Worm (Caenorhabditis elegans) whole organism, L3 larva: ENCODE results near the gene F46C8.8.
A peak's percentile ranks its signal among the peaks of the same experiment; 100 is the strongest.

Experiments
- R02D3.7 ChIP-seq: fragments of 150-350 bp; optimal IDR thresholded peaks from 2 replicates; lab custom pipeline; 2014; ENCODE audit warnings: missing biosample characterization, missing genetic modification characterization
- ZK546.5 ChIP-seq: sonication (generic microtip); optimal IDR thresholded peaks from 2 replicates; lab custom pipeline; 2017; ENCODE audit warnings: missing biosample characterization, missing genetic modification characterization
- aly-2 ChIP-seq: fragments of 150-350 bp; optimal IDR thresholded peaks from 2 replicates; lab custom pipeline; 2014; ENCODE audit warnings: missing biosample characterization, missing genetic modification characterization
- ama-1 ChIP-seq: fragments of 150-350 bp; optimal IDR thresholded peaks from 2 replicates; lab custom pipeline; 2018
- ceh-16 ChIP-seq: sonication (generic microtip); optimal IDR thresholded peaks from 2 replicates; lab custom pipeline; 2017; ENCODE audit warnings: missing biosample characterization, missing genetic modification characterization
- ceh-28 ChIP-seq: fragments of 150-350 bp; optimal IDR thresholded peaks from 2 replicates; lab custom pipeline; 2014; ENCODE audit warnings: missing biosample characterization, missing genetic modification reagents, missing genetic modification characterization
- ceh-82 ChIP-seq: fragments of 150-350 bp; optimal IDR thresholded peaks from 2 replicates; lab custom pipeline; 2014; ENCODE audit warnings: missing biosample characterization, missing genetic modification characterization
- ceh-9 ChIP-seq: sonication (generic microtip); optimal IDR thresholded peaks from 2 replicates; lab custom pipeline; 2018; ENCODE audit warnings: missing biosample characterization, missing genetic modification characterization
- daf-12 ChIP-seq: fragments of 150-350 bp; optimal IDR thresholded peaks from 2 replicates; lab custom pipeline; 2014; ENCODE audit warnings: missing biosample characterization, missing genetic modification reagents, missing genetic modification characterization
- egl-5 ChIP-seq: fragments of 150-350 bp; optimal IDR thresholded peaks from 2 replicates; lab custom pipeline; 2017; ENCODE audit warnings: missing biosample characterization, missing genetic modification reagents, missing genetic modification characterization, inconsistent platforms
- elt-1 ChIP-seq: fragments of 150-350 bp; optimal IDR thresholded peaks from 2 replicates; lab custom pipeline; 2014; ENCODE audit warnings: missing biosample characterization, missing genetic modification characterization
- elt-2 ChIP-seq: sonication (generic microtip); optimal IDR thresholded peaks from 2 replicates; lab custom pipeline; 2016; ENCODE audit warnings: missing genetic modification reagents, mild to moderate bottlenecking, missing genetic modification characterization, missing compliant biosample characterization
- elt-3 ChIP-seq, 3 experiments: fragments of 150-350 bp in 1 of 3; sonication (generic microtip) in 2 of 3; optimal IDR thresholded peaks; 2 replicates in 2 of 3; 4 replicates in 1 of 3; lab custom pipeline; 2014 to 2017; ENCODE audit warnings: missing biosample characterization in 3 of 3, missing genetic modification characterization in 3 of 3
- eor-1 ChIP-seq, 2 experiments: fragments of 150-350 bp; optimal IDR thresholded peaks; 2 replicates each; lab custom pipeline; 2014 to 2018; ENCODE audit warnings: missing biosample characterization in 2 of 2, missing genetic modification characterization in 2 of 2
- fkh-10 ChIP-seq: sonication (generic microtip); optimal IDR thresholded peaks from 2 replicates; lab custom pipeline; 2017; ENCODE audit warnings: missing biosample characterization, missing genetic modification reagents, missing genetic modification characterization
- fkh-2 ChIP-seq: fragments of 150-350 bp; optimal IDR thresholded peaks from 2 replicates; lab custom pipeline; 2014; ENCODE audit warnings: missing biosample characterization, missing genetic modification reagents, missing genetic modification characterization
- hmg-11 ChIP-seq: sonication (generic microtip); optimal IDR thresholded peaks from 2 replicates; lab custom pipeline; 2016; ENCODE audit warnings: missing genetic modification characterization, missing compliant biosample characterization
- jun-1 ChIP-seq: fragments of 150-350 bp; optimal IDR thresholded peaks from 2 replicates; lab custom pipeline; 2014; ENCODE audit warnings: missing biosample characterization, missing genetic modification reagents, missing genetic modification characterization
- lin-15B ChIP-seq: fragments of 150-350 bp; optimal IDR thresholded peaks from 2 replicates; lab custom pipeline; 2014; ENCODE audit warnings: missing biosample characterization, missing genetic modification characterization
- lin-39 ChIP-seq: fragments of 150-350 bp; optimal IDR thresholded peaks from 2 replicates; lab custom pipeline; 2018; ENCODE audit warnings: missing biosample characterization, missing genetic modification reagents, missing genetic modification characterization
- lsy-12 ChIP-seq: sonication (generic microtip); optimal IDR thresholded peaks from 2 replicates; lab custom pipeline; 2016; ENCODE audit warnings: mild to moderate bottlenecking, missing genetic modification characterization, missing compliant biosample characterization
- mdl-1 ChIP-seq: fragments of 150-350 bp; optimal IDR thresholded peaks from 2 replicates; lab custom pipeline; 2014; ENCODE audit warnings: missing biosample characterization, missing genetic modification characterization
- mml-1 ChIP-seq: fragments of 150-350 bp; sonication (generic microtip); optimal IDR thresholded peaks from 3 replicates; lab custom pipeline; 2014; ENCODE audit warnings: missing biosample characterization, missing genetic modification characterization
- nfya-1 ChIP-seq: sonication (generic microtip); optimal IDR thresholded peaks from 2 replicates; lab custom pipeline; 2017; ENCODE audit warnings: missing genetic modification characterization, mild to moderate bottlenecking, missing compliant biosample characterization, antibody characterized with exemption, moderate library complexity; ENCODE audit not compliant: insufficient read depth
- nhr-11 ChIP-seq: fragments of 150-350 bp; optimal IDR thresholded peaks from 2 replicates; lab custom pipeline; 2014; ENCODE audit warnings: missing biosample characterization, missing genetic modification characterization
- nhr-12 ChIP-seq: fragments of 150-350 bp; optimal IDR thresholded peaks from 2 replicates; lab custom pipeline; 2014; ENCODE audit warnings: missing biosample characterization, missing genetic modification characterization
- nhr-23 ChIP-seq: fragments of 150-350 bp; optimal IDR thresholded peaks from 2 replicates; lab custom pipeline; 2014; ENCODE audit warnings: missing biosample characterization, missing genetic modification reagents, missing genetic modification characterization
- nhr-237 ChIP-seq: fragments of 150-350 bp; optimal IDR thresholded peaks from 2 replicates; lab custom pipeline; 2014; ENCODE audit warnings: missing biosample characterization, missing genetic modification characterization
- nhr-25 ChIP-seq: sonication (generic microtip); optimal IDR thresholded peaks from 2 replicates; lab custom pipeline; 2017; ENCODE audit warnings: missing biosample characterization, missing genetic modification characterization
- nhr-28 ChIP-seq: fragments of 150-350 bp; optimal IDR thresholded peaks from 2 replicates; lab custom pipeline; 2014; ENCODE audit warnings: missing biosample characterization, missing genetic modification characterization
- nhr-43 ChIP-seq: sonication (generic microtip); optimal IDR thresholded peaks from 2 replicates; lab custom pipeline; 2016; ENCODE audit warnings: mild to moderate bottlenecking, missing genetic modification characterization, missing compliant biosample characterization; ENCODE audit not compliant: poor library complexity, severe bottlenecking
- nhr-67 ChIP-seq: fragments of 150-350 bp; optimal IDR thresholded peaks from 2 replicates; lab custom pipeline; 2014; ENCODE audit warnings: missing biosample characterization, missing genetic modification characterization
- nhr-76 ChIP-seq: fragments of 150-350 bp; sonication (generic microtip); optimal IDR thresholded peaks from 5 replicates; lab custom pipeline; 2014; ENCODE audit warnings: missing biosample characterization, missing genetic modification characterization
- nhr-77 ChIP-seq: fragments of 150-350 bp; optimal IDR thresholded peaks from 2 replicates; lab custom pipeline; 2014; ENCODE audit warnings: missing biosample characterization, missing genetic modification characterization
- pha-4 ChIP-seq: fragments of 150-350 bp; optimal IDR thresholded peaks from 2 replicates; lab custom pipeline; 2014; ENCODE audit warnings: missing biosample characterization, missing genetic modification reagents, missing genetic modification characterization
- pqm-1 ChIP-seq: fragments of 150-350 bp; optimal IDR thresholded peaks from 2 replicates; lab custom pipeline; 2017; ENCODE audit warnings: missing biosample characterization, missing genetic modification characterization, inconsistent platforms
- sea-2 ChIP-seq: fragments of 150-350 bp; sonication (generic microtip); optimal IDR thresholded peaks from 4 replicates; lab custom pipeline; 2014; ENCODE audit warnings: missing biosample characterization, missing genetic modification reagents, missing genetic modification characterization
- skn-1 ChIP-seq: fragments of 150-350 bp; optimal IDR thresholded peaks from 2 replicates; lab custom pipeline; 2014; ENCODE audit warnings: missing biosample characterization, missing genetic modification characterization
- snpc-4 ChIP-seq: fragments of 150-350 bp; optimal IDR thresholded peaks from 2 replicates; lab custom pipeline; 2014; ENCODE audit warnings: missing biosample characterization, missing genetic modification characterization
- tbx-2 ChIP-seq: sonication (generic microtip); optimal IDR thresholded peaks from 2 replicates; lab custom pipeline; 2016; ENCODE audit warnings: mild to moderate bottlenecking, missing genetic modification characterization, missing compliant biosample characterization
- unc-39 ChIP-seq: sonication (generic microtip); optimal IDR thresholded peaks from 4 replicates; lab custom pipeline; 2017; ENCODE audit warnings: missing biosample characterization, missing genetic modification characterization
- zag-1 ChIP-seq: fragments of 150-350 bp; optimal IDR thresholded peaks from 2 replicates; lab custom pipeline; 2014; ENCODE audit warnings: missing biosample characterization, missing genetic modification characterization
- ztf-11 ChIP-seq: fragments of 150-350 bp; optimal IDR thresholded peaks from 2 replicates; lab custom pipeline; 2014; ENCODE audit warnings: missing biosample characterization, missing genetic modification characterization
- ztf-4 ChIP-seq: fragments of 150-350 bp; optimal IDR thresholded peaks from 2 replicates; lab custom pipeline; 2014; ENCODE audit warnings: missing biosample characterization, missing genetic modification characterization

Gene F46C8.8

DNA sequence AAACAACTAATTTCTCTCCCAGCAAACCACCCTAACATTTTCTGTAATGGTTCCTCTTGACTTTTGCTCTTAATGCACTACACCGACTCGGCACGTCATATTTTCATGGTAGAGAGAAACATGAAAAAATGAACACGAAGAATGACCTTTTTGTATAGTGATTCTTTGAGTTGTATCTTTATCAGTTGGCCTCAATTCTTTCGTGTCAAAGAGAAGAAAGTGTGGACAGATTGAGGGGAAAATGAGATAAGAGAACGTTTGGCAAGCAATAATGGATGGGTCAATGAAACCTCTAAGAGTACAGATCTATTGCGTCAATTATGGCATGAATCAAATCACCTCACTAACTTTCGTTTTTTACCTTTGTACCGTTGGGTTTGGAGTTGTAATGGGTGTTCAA is 21.7 kb upstream of the F46C8.8 start:
- TF ChIP-seq nhr-76, result no peak
- TF ChIP-seq ceh-9 (tag; lab: Kevin White, UChicago), result no peak
- no peak for TF ChIP-seq unc-39 (tag; lab: Kevin White, UChicago)
- no peak for TF ChIP-seq lin-39
- TF ChIP-seq fkh-10, result no peak
- TF ChIP-seq nhr-28 (tag; lab: Kevin White, UChicago), result no peak
- TF ChIP-seq nhr-67 (tag; lab: Kevin White, UChicago), result no peak
- peak in 1 of 3 experiments; percentile 59 for TF ChIP-seq elt-3 (tag; optimal IDR thresholded peaks at IDR 0.05; lab: Kevin White, UChicago)
- no peak for TF ChIP-seq eor-1 (tag; optimal IDR thresholded peaks at IDR 0.05; lab: Kevin White, UChicago)
- TF ChIP-seq egl-5 (tag; lab: Kevin White, UChicago), result no peak
- TF ChIP-seq nhr-25, result peak; percentile 39
- TF ChIP-seq zag-1 (tag; lab: Kevin White, UChicago), result no peak
- peak; percentile 26 for TF ChIP-seq ceh-28 (tag; lab: Kevin White, UChicago)
- no peak for TF ChIP-seq hmg-11 (tag; lab: Kevin White, UChicago)
- no peak for TF ChIP-seq nhr-23 (tag; lab: Kevin White, UChicago)
- no peak for TF ChIP-seq ztf-4
- TF ChIP-seq nhr-11 (tag; lab: Kevin White, UChicago), result no peak
- no peak for TF ChIP-seq sea-2 (GFP tag; lab: Kevin White, UChicago)
- TF ChIP-seq tbx-2 (tag; lab: Kevin White, UChicago), result no peak
- TF ChIP-seq jun-1 (tag; lab: Kevin White, UChicago), result peak; percentile 17
- no peak for TF ChIP-seq elt-1 (tag; lab: Kevin White, UChicago)
- no peak for TF ChIP-seq ceh-16 (tag; lab: Kevin White, UChicago)
- peak; percentile 99 for TF ChIP-seq pqm-1 (tag; lab: Kevin White, UChicago)
- TF ChIP-seq lin-15B (tag; lab: Kevin White, UChicago), result no peak
- TF ChIP-seq skn-1 (tag; lab: Kevin White, UChicago), result no peak
- TF ChIP-seq nfya-1 (tag; lab: Kevin White, UChicago), result no peak
- TF ChIP-seq snpc-4 (tag; lab: Kevin White, UChicago), result no peak
- no peak for TF ChIP-seq aly-2 (tag; lab: Kevin White, UChicago)
- TF ChIP-seq R02D3.7, result no peak
- TF ChIP-seq lsy-12 (tag; lab: Kevin White, UChicago), result no peak
- no peak for TF ChIP-seq fkh-2 (tag; lab: Kevin White, UChicago)
- TF ChIP-seq mml-1 (tag; lab: Kevin White, UChicago), result no peak
- TF ChIP-seq nhr-237 (tag; lab: Kevin White, UChicago), result no peak
- TF ChIP-seq daf-12, result no peak
- TF ChIP-seq elt-2, result peak; percentile 91
- no peak for TF ChIP-seq ama-1
- no peak for TF ChIP-seq mdl-1 (tag; lab: Kevin White, UChicago)
- TF ChIP-seq ZK546.5 (tag; lab: Kevin White, UChicago), result no peak
- TF ChIP-seq pha-4, result no peak
- no peak for TF ChIP-seq nhr-12
- no peak for TF ChIP-seq ztf-11

ce11 chrX:7573629-7574028 is 19.4 kb upstream of the F46C8.8 start:
- peak; percentile 24 for TF ChIP-seq pha-4
- TF ChIP-seq ZK546.5 (tag; lab: Kevin White, UChicago), result no peak
- TF ChIP-seq, all 47 proteins: peak for 1

DNA sequence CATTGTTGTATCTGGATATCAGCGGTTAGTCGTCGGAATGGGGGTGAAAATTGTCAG is 19.2 kb upstream of the F46C8.8 start, which contains the start of the genes unc-98 and F08C6.18:
unc-98 (minus strand) TSS at position 48 of the 57 bp plus-strand sequence.
F08C6.18 (minus strand) TSS at position 57 of the 57 bp plus-strand sequence.
- TF ChIP-seq egl-5 (tag; lab: Kevin White, UChicago) (no peak), pqm-1 (tag; lab: Kevin White, UChicago) (no peak), jun-1 (tag; lab: Kevin White, UChicago) (no peak), nhr-76 (no peak), lin-39 (no peak), ztf-4 (no peak), ZK546.5 (tag; lab: Kevin White, UChicago) (no peak), zag-1 (tag; lab: Kevin White, UChicago) (no peak), nhr-237 (tag; lab: Kevin White, UChicago) (no peak), fkh-10 (no peak), sea-2 (GFP tag; lab: Kevin White, UChicago) (no peak), nhr-43 (tag; lab: Kevin White, UChicago) (no peak), nfya-1 (tag; lab: Kevin White, UChicago) (no peak), ceh-82 (tag; lab: Kevin White, UChicago) (no peak), nhr-77 (no peak), lsy-12 (tag; lab: Kevin White, UChicago) (no peak), eor-1 (tag; optimal IDR thresholded peaks at IDR 0.05; lab: Kevin White, UChicago) (no peak)
